Worm (Caenorhabditis elegans) whole organism, L4 larva: ENCODE data around the gene T25B2.4.

Experiments used
- F10B5.3 ChIP-seq: sonication (generic microtip); optimal IDR thresholded peaks from 2 replicates; lab custom pipeline; 2016; ENCODE audit warnings: mild to moderate bottlenecking, missing genetic modification characterization, missing compliant biosample characterization
- F26F4.8 ChIP-seq: fragments of 200-800 bp; sonication (Bioruptor generic); conservative IDR thresholded peaks from 2 replicates; pipeline ENCODE4 v1.3.6; 2022; ENCODE audit warnings: missing genetic modification characterization, missing compliant biosample characterization
- F37D6.2 ChIP-seq: sonication (generic microtip); optimal IDR thresholded peaks from 2 replicates; lab custom pipeline; 2016; ENCODE audit warnings: mild to moderate bottlenecking, missing genetic modification characterization, missing compliant biosample characterization
- F49E8.2 ChIP-seq: sonication (generic microtip); optimal IDR thresholded peaks from 2 replicates; lab custom pipeline; 2016; ENCODE audit warnings: missing compliant biosample characterization, mild to moderate bottlenecking, missing genetic modification characterization, borderline replicate concordance
- R02D3.7 ChIP-seq: fragments of 150-350 bp; sonication (generic microtip); optimal IDR thresholded peaks from 3 replicates; lab custom pipeline; 2014; ENCODE audit warnings: missing biosample characterization, missing genetic modification characterization
- T20F7.1 ChIP-seq: fragments of 200-800 bp; sonication (Bioruptor generic); optimal IDR thresholded peaks from 2 replicates; lab custom pipeline; 2018; ENCODE audit warnings: mild to moderate bottlenecking, missing genetic modification characterization, missing compliant biosample characterization
- T26A8.4 ChIP-seq: fragments of 200-800 bp; sonication (Bioruptor generic); IDR thresholded peaks from 2 replicates; pipeline ENCODE4 v1.3.6; 2022; ENCODE audit warnings: missing genetic modification characterization, missing compliant biosample characterization
- Y48G9A.11 ChIP-seq: fragments of 200-800 bp; sonication (Bioruptor generic); IDR thresholded peaks from 2 replicates; pipeline ENCODE4 v1.3.6; 2022; ENCODE audit warnings: missing genetic modification reagents, missing genetic modification characterization, missing compliant biosample characterization
- ama-1 ChIP-seq: fragments of 150-350 bp; optimal IDR thresholded peaks from 2 replicates; lab custom pipeline; 2014; ENCODE audit warnings: inconsistent platforms, mixed read lengths
- ceh-20 ChIP-seq: fragments of 200-800 bp; sonication (Bioruptor generic); IDR thresholded peaks from 2 replicates; pipeline ENCODE4 v1.3.6; 2022; ENCODE audit warnings: missing genetic modification reagents, missing genetic modification characterization, missing compliant biosample characterization
- ceh-44 ChIP-seq: fragments of 200-800 bp; sonication (Bioruptor generic); IDR thresholded peaks from 2 replicates; pipeline ENCODE4 v1.3.6; 2022; ENCODE audit warnings: missing genetic modification reagents, missing genetic modification characterization, missing compliant biosample characterization
- ceh-62 ChIP-seq: sonication (generic microtip); optimal IDR thresholded peaks from 2 replicates; lab custom pipeline; 2017; ENCODE audit warnings: missing biosample characterization, missing genetic modification characterization
- ceh-82 ChIP-seq: sonication (generic microtip); optimal IDR thresholded peaks from 2 replicates; lab custom pipeline; 2017; ENCODE audit warnings: missing biosample characterization, missing genetic modification characterization
- cey-2 ChIP-seq: sonication (generic microtip); optimal IDR thresholded peaks from 3 replicates; lab custom pipeline; 2017; ENCODE audit warnings: missing genetic modification characterization, mild to moderate bottlenecking, missing compliant biosample characterization, antibody characterized with exemption, borderline replicate concordance; ENCODE audit not compliant: insufficient read depth
- daf-12 ChIP-seq: fragments of 150-350 bp; optimal IDR thresholded peaks from 2 replicates; lab custom pipeline; 2014; ENCODE audit warnings: missing biosample characterization, missing genetic modification reagents, missing genetic modification characterization
- daf-8 ChIP-seq: fragments of 200-800 bp; sonication (Bioruptor generic); IDR thresholded peaks from 2 replicates; pipeline ENCODE4 v1.3.6; 2022; ENCODE audit warnings: missing genetic modification characterization, missing compliant biosample characterization
- dmd-8 ChIP-seq: fragments of 200-800 bp; sonication (Bioruptor generic); IDR thresholded peaks from 2 replicates; pipeline ENCODE4 v1.3.6; 2022; ENCODE audit warnings: missing genetic modification characterization, missing compliant biosample characterization
- duxl-1 ChIP-seq: sonication (generic microtip); optimal IDR thresholded peaks from 2 replicates; lab custom pipeline; 2016; ENCODE audit warnings: mild to moderate bottlenecking, missing genetic modification characterization, moderate library complexity, missing compliant biosample characterization; ENCODE audit not compliant: poor library complexity
- dve-1 ChIP-seq: sonication (generic microtip); optimal IDR thresholded peaks from 2 replicates; lab custom pipeline; 2017; ENCODE audit warnings: antibody characterized with exemption, mild to moderate bottlenecking, missing genetic modification characterization, missing compliant biosample characterization; ENCODE audit not compliant: insufficient read depth
- gei-8 ChIP-seq: fragments of 200-800 bp; sonication (Bioruptor generic); optimal IDR thresholded peaks from 2 replicates; lab custom pipeline; 2018; ENCODE audit warnings: mild to moderate bottlenecking, missing genetic modification characterization, missing compliant biosample characterization
- hlh-11 ChIP-seq: fragments of 200-800 bp; sonication (Bioruptor generic); optimal IDR thresholded peaks from 2 replicates; lab custom pipeline; 2018; ENCODE audit warnings: mild to moderate bottlenecking, missing genetic modification characterization, missing compliant biosample characterization
- hlh-30 ChIP-seq: sonication (generic microtip); optimal IDR thresholded peaks from 2 replicates; lab custom pipeline; 2017; ENCODE audit warnings: antibody characterized with exemption, mild to moderate bottlenecking, missing genetic modification characterization, missing compliant biosample characterization; ENCODE audit not compliant: insufficient read depth
- jun-1 ChIP-seq: fragments of 150-350 bp; optimal IDR thresholded peaks from 2 replicates; lab custom pipeline; 2014; ENCODE audit warnings: missing biosample characterization, missing genetic modification reagents, missing genetic modification characterization
- lim-7 ChIP-seq: fragments of 200-800 bp; sonication (Bioruptor generic); IDR thresholded peaks from 2 replicates; pipeline ENCODE4 v1.3.6; 2022; ENCODE audit warnings: missing genetic modification characterization, missing compliant biosample characterization
- lin-1 ChIP-seq: fragments of 200-800 bp; sonication (Bioruptor generic); IDR thresholded peaks from 2 replicates; pipeline ENCODE4 v1.3.6; 2022; ENCODE audit warnings: missing genetic modification reagents, missing genetic modification characterization, missing compliant biosample characterization
- lin-13 ChIP-seq: fragments of 150-350 bp; optimal IDR thresholded peaks from 2 replicates; lab custom pipeline; 2014; ENCODE audit warnings: missing biosample characterization, missing genetic modification reagents, missing genetic modification characterization
- lin-15B ChIP-seq: fragments of 150-350 bp; sonication (generic microtip); optimal IDR thresholded peaks from 3 replicates; lab custom pipeline; 2014; ENCODE audit warnings: missing biosample characterization, missing genetic modification characterization
- lin-38 ChIP-seq: fragments of 200-800 bp; sonication (Bioruptor generic); IDR thresholded peaks from 2 replicates; pipeline ENCODE4 v1.3.6; 2022; ENCODE audit warnings: missing genetic modification reagents, missing genetic modification characterization, missing compliant biosample characterization
- lir-3 ChIP-seq: sonication (generic microtip); optimal IDR thresholded peaks from 2 replicates; lab custom pipeline; 2016; ENCODE audit warnings: mild to moderate bottlenecking, missing genetic modification characterization, missing compliant biosample characterization
- madf-5 ChIP-seq, 2 experiments: fragments of 200-800 bp; sonication (Bioruptor generic); IDR thresholded peaks; 2 replicates each; pipeline ENCODE4 v1.3.6; 2022; ENCODE audit warnings: missing compliant biosample characterization in 2 of 2, missing genetic modification characterization in 2 of 2
- mdt-29 ChIP-seq: fragments of 200-800 bp; sonication (Bioruptor generic); IDR thresholded peaks from 2 replicates; pipeline ENCODE4 v1.3.6; 2022; ENCODE audit warnings: missing genetic modification reagents, missing genetic modification characterization, missing compliant biosample characterization
- mxl-2 ChIP-seq: fragments of 200-800 bp; sonication (Bioruptor generic); conservative IDR thresholded peaks from 2 replicates; pipeline ENCODE4 v1.3.6; 2022; ENCODE audit warnings: missing genetic modification reagents, missing genetic modification characterization, missing compliant biosample characterization
- mxl-3 ChIP-seq: fragments of 200-800 bp; sonication (Bioruptor generic); optimal IDR thresholded peaks from 2 replicates; lab custom pipeline; 2018; ENCODE audit warnings: mild to moderate bottlenecking, missing genetic modification characterization, missing compliant biosample characterization
- nhr-41 ChIP-seq: fragments of 200-800 bp; sonication (Bioruptor generic); IDR thresholded peaks from 2 replicates; pipeline ENCODE4 v1.3.6; 2022; ENCODE audit warnings: missing genetic modification reagents, missing genetic modification characterization, missing compliant biosample characterization
- nhr-42 ChIP-seq: fragments of 200-800 bp; sonication (Bioruptor generic); IDR thresholded peaks from 2 replicates; pipeline ENCODE4 v1.3.6; 2022; ENCODE audit warnings: missing genetic modification characterization, missing compliant biosample characterization
- nhr-48 ChIP-seq: sonication (generic microtip); optimal IDR thresholded peaks from 2 replicates; lab custom pipeline; 2016; ENCODE audit warnings: mild to moderate bottlenecking, missing genetic modification characterization, missing compliant biosample characterization
- nhr-76 ChIP-seq: fragments of 150-350 bp; optimal IDR thresholded peaks from 2 replicates; lab custom pipeline; 2014; ENCODE audit warnings: missing biosample characterization, missing genetic modification characterization
- nhr-77 ChIP-seq: fragments of 150-350 bp; optimal IDR thresholded peaks from 2 replicates; lab custom pipeline; 2014; ENCODE audit warnings: missing biosample characterization, missing genetic modification characterization
- pqm-1 ChIP-seq: sonication (generic microtip); optimal IDR thresholded peaks from 2 replicates; lab custom pipeline; 2017; ENCODE audit warnings: missing biosample characterization, missing genetic modification characterization
- rbr-2 ChIP-seq: sonication (generic microtip); optimal IDR thresholded peaks from 2 replicates; lab custom pipeline; 2016; ENCODE audit warnings: missing genotype, missing genetic modification characterization, missing compliant biosample characterization
- sdz-12 ChIP-seq: fragments of 200-800 bp; sonication (Bioruptor generic); optimal IDR thresholded peaks from 2 replicates; lab custom pipeline; 2018; ENCODE audit warnings: mild to moderate bottlenecking, missing genetic modification characterization, missing compliant biosample characterization
- spr-1 ChIP-seq: sonication (generic microtip); optimal IDR thresholded peaks from 2 replicates; lab custom pipeline; 2016; ENCODE audit warnings: mild to moderate bottlenecking, missing genetic modification characterization, missing compliant biosample characterization
- spr-3 ChIP-seq: fragments of 200-800 bp; sonication (Bioruptor generic); optimal IDR thresholded peaks from 2 replicates; lab custom pipeline; 2018; ENCODE audit warnings: mild to moderate bottlenecking, missing genetic modification characterization, missing compliant biosample characterization
- tra-1 ChIP-seq: fragments of 200-800 bp; sonication (Bioruptor generic); IDR thresholded peaks from 2 replicates; pipeline ENCODE4 v1.3.6; 2022; ENCODE audit warnings: missing genetic modification reagents, missing genetic modification characterization, missing compliant biosample characterization
- unc-39 ChIP-seq: sonication (generic microtip); optimal IDR thresholded peaks from 2 replicates; lab custom pipeline; 2017; ENCODE audit warnings: missing biosample characterization, missing genetic modification characterization
- unc-62 ChIP-seq, 3 experiments: fragments of 150-350 bp in 1 of 3; sonication (generic microtip); optimal IDR thresholded peaks in 2 of 3; peaks in 1 of 3; 1 replicate in 1 of 3; 2 replicates in 2 of 3; lab custom pipeline; 2014 to 2017; ENCODE audit warnings: missing biosample characterization in 3 of 3, missing genetic modification characterization in 3 of 3, missing genetic modification reagents in 3 of 3, missing genotype in 1 of 3
- vab-7 ChIP-seq: fragments of 200-800 bp; sonication (Bioruptor generic); IDR thresholded peaks from 2 replicates; pipeline ENCODE4 v1.3.6; 2022; ENCODE audit warnings: missing genetic modification reagents, missing genetic modification characterization, missing compliant biosample characterization
- zfp-2 ChIP-seq: sonication (generic microtip); optimal IDR thresholded peaks from 2 replicates; lab custom pipeline; 2016; ENCODE audit warnings: mild to moderate bottlenecking, missing genetic modification characterization, missing compliant biosample characterization
- zfp-3 ChIP-seq: fragments of 200-800 bp; sonication (Bioruptor generic); conservative IDR thresholded peaks from 2 replicates; pipeline ENCODE4 v1.3.6; 2022; ENCODE audit warnings: missing genetic modification reagents, missing genetic modification characterization, missing compliant biosample characterization
- zip-11 ChIP-seq: fragments of 200-800 bp; sonication (Bioruptor generic); IDR thresholded peaks from 2 replicates; pipeline ENCODE4 v1.3.6; 2022; ENCODE audit warnings: missing genetic modification characterization, missing compliant biosample characterization
- ztf-7 ChIP-seq: fragments of 150-350 bp; optimal IDR thresholded peaks from 2 replicates; lab custom pipeline; 2014; ENCODE audit warnings: missing biosample characterization, missing genetic modification characterization

T25B2.4 gene

DNA sequence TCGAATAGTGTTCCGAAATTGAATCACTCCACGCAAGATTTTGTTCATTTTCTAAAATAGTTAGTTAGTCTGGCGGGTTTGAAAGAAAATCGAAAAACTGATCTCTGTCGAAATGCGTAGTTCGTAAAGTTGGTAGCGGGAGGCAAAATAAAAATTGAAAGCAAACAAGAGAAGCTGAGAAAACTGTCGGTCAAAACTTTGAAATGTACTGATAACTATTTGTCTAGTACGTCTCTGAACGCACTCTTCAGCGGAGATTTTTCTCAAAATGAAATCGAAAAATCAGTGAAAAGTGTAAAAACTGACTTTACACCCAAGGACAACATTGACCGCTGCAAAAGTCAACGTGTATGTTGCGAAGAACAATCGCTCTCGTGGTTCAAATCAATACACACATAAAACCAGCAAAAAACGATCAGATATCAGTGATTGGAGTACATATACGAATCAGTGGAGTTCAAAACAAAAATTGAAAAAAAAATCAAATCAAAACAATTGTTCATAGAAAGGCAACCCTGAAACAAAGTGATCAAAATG is 26.7 kb downstream of the T25B2.4 start, which contains the start of gene bca-1 (continued):
- TF ChIP-seq F10B5.3 (tag; lab: Kevin White, UChicago) (no peak), spr-3 (no peak), rbr-2 (tag; lab: Kevin White, UChicago) (no peak), T26A8.4 (GFP tag; lab: Robert Waterston, UW) (no peak), mxl-3 (GFP tag; lab: Kevin White, UChicago) (peak; percentile 37), daf-8 (no peak), vab-7 (GFP tag; lab: Robert Waterston, UW) (no peak), daf-12 (tag; lab: Kevin White, UChicago) (no peak), nhr-48 (peak; percentile 46), pqm-1 (tag; lab: Kevin White, UChicago) (no peak), nhr-41 (GFP tag; lab: Robert Waterston, UW) (no peak), lir-3 (no peak), mxl-2 (GFP tag; lab: Robert Waterston, UW) (no peak), zfp-3 (GFP tag; lab: Robert Waterston, UW) (no peak), tra-1 (no peak), hlh-30 (tag; lab: Kevin White, UChicago) (peak; percentile 84), duxl-1 (tag; lab: Kevin White, UChicago) (no peak), hlh-11 (tag; lab: Kevin White, UChicago) (peak; percentile 65), F26F4.8 (GFP tag; lab: Robert Waterston, UW) (no peak), ceh-82 (tag; lab: Kevin White, UChicago) (no peak), ztf-7 (tag; lab: Kevin White, UChicago) (no peak), lin-38 (GFP tag; lab: Robert Waterston, UW) (no peak), zfp-2 (no peak), dmd-8 (GFP tag; lab: Robert Waterston, UW) (no peak), mdt-29 (GFP tag; lab: Robert Waterston, UW) (no peak), Y48G9A.11 (GFP tag; lab: Robert Waterston, UW) (no peak), unc-39 (tag; lab: Kevin White, UChicago) (no peak), zip-11 (GFP tag; lab: Robert Waterston, UW) (no peak), lin-1 (GFP tag; lab: Robert Waterston, UW) (no peak), nhr-42 (GFP tag; lab: Robert Waterston, UW) (no peak), madf-5 (GFP tag; IDR thresholded peaks at IDR 0.05; lab: Robert Waterston, UW) (no peak), gei-8 (GFP tag; lab: Kevin White, UChicago) (no peak), ama-1 (peak; percentile 37), F49E8.2 (tag; lab: Kevin White, UChicago) (no peak), lin-13 (no peak), lim-7 (GFP tag; lab: Robert Waterston, UW) (no peak), T20F7.1 (no peak), unc-62 (GFP tag; optimal IDR thresholded peaks at IDR 0.05 in 1 of 2; lab: Kevin White, UChicago) (peak in 1 of 2 experiments; percentile 92), unc-62 (tag; optimal IDR thresholded peaks at IDR 0.05; lab: Kevin White, UChicago) (no peak), R02D3.7 (no peak), ceh-62 (tag; lab: Kevin White, UChicago) (no peak), F37D6.2 (tag; lab: Kevin White, UChicago) (no peak), ceh-44 (GFP tag; lab: Robert Waterston, UW) (no peak), ceh-20 (no peak), jun-1 (tag; lab: Kevin White, UChicago) (no peak), spr-1 (tag; lab: Kevin White, UChicago) (no peak), cey-2 (tag; lab: Kevin White, UChicago) (no peak), nhr-77 (tag; lab: Kevin White, UChicago) (peak; percentile 6), nhr-76 (tag; lab: Kevin White, UChicago) (no peak), dve-1 (tag; lab: Kevin White, UChicago) (peak; percentile 63), sdz-12 (GFP tag; lab: Kevin White, UChicago) (no peak), lin-15B (tag; lab: Kevin White, UChicago) (no peak)
